Worm (Caenorhabditis elegans) whole organism, early embryonic: ENCODE results near the gene C03B1.9.

ENCODE experiments used
- F13C5.2 ChIP-seq: sonication (generic microtip); optimal IDR thresholded peaks from 2 replicates; lab custom pipeline; 2017; ENCODE audit warnings: mild to moderate bottlenecking, missing genetic modification characterization, inconsistent platforms, missing compliant biosample characterization
- aly-1 ChIP-seq: sonication (generic microtip); optimal IDR thresholded peaks from 2 replicates; lab custom pipeline; 2016; ENCODE audit warnings: missing genetic modification characterization, missing compliant biosample characterization
- ama-1 ChIP-seq: fragments of 150-350 bp; optimal IDR thresholded peaks from 2 replicates; lab custom pipeline; 2014
- ceh-36 ChIP-seq: sonication (generic microtip); optimal IDR thresholded peaks from 2 replicates; lab custom pipeline; 2016; ENCODE audit warnings: missing genetic modification characterization, inconsistent platforms, missing compliant biosample characterization
- ets-7 ChIP-seq: sonication (generic microtip); optimal IDR thresholded peaks from 2 replicates; lab custom pipeline; 2016; ENCODE audit warnings: missing genotype, missing genetic modification characterization, missing compliant biosample characterization
- flt-1 ChIP-seq: fragments of 200-800 bp; sonication (Bioruptor generic); IDR thresholded peaks from 2 replicates; pipeline ENCODE4 v1.3.6; 2022; ENCODE audit warnings: missing genetic modification characterization, missing compliant biosample characterization
- hmg-4 ChIP-seq: fragments of 200-800 bp; sonication (Bioruptor generic); optimal IDR thresholded peaks from 2 replicates; lab custom pipeline; 2018; ENCODE audit warnings: mild to moderate bottlenecking, missing genetic modification characterization, missing compliant biosample characterization

DNA sequence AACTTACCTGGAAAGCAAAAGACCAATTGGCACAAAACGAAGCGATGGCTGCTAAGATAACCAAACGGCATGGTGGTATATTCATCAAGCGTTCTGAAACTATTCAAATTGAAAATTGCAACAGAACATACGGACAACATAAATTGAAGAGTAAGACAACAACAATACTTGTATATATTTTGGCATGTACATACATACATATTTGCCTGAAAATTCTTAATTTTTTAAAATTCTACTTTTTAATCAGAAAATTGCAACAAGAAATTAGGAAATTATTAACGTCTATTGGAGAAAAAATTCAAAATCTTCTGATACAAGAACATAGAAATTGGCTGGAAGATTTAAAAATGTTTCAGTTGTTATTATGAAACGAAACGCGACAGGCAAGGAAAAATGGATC is 9.0 kb downstream of the C03B1.9 start, which contains the start of gene C03B1.13:
- TF ChIP-seq ama-1 (lab: Kevin White, UChicago) (no peak), flt-1 (GFP tag; lab: Robert Waterston, UW) (no peak), hmg-4 (GFP tag; lab: Kevin White, UChicago) (no peak), F13C5.2 (tag; lab: Kevin White, UChicago) (no peak), ets-7 (tag; lab: Kevin White, UChicago) (no peak), ceh-36 (tag; lab: Kevin White, UChicago) (no peak), aly-1 (tag; lab: Kevin White, UChicago) (no peak)
